Fruit fly (Drosophila melanogaster) whole organism, embryonic: ENCODE measurements around the gene CG3862.
A peak's percentile ranks its signal among the peaks of the same experiment; 100 is the strongest.

Experiments
- CG10209 ChIP-seq: fragments of 200-800 bp; sonication (Bioruptor generic); optimal IDR thresholded peaks from 3 replicates; lab custom pipeline; 2017; ENCODE audit warnings: missing biosample characterization, mild to moderate bottlenecking, missing genetic modification characterization, missing genetic modification reagents
- CG11398 ChIP-seq: fragments of 200-800 bp; sonication (Bioruptor generic); optimal IDR thresholded peaks from 2 replicates; lab custom pipeline; 2016; ENCODE audit warnings: missing biosample characterization, missing genetic modification characterization
- CG12104 ChIP-seq: fragments of 200-800 bp; sonication (Bioruptor generic); optimal IDR thresholded peaks from 3 replicates; lab custom pipeline; 2016; ENCODE audit warnings: missing biosample characterization, missing genetic modification characterization
- CG15601 ChIP-seq: fragments of 200-800 bp; sonication (Bioruptor generic); optimal IDR thresholded peaks from 3 replicates; lab custom pipeline; 2019; ENCODE audit warnings: missing biosample characterization, mild to moderate bottlenecking, missing genetic modification characterization, moderate library complexity
- CG17359 ChIP-seq: fragments of 200-800 bp; sonication (Bioruptor generic); optimal IDR thresholded peaks from 3 replicates; lab custom pipeline; 2018; ENCODE audit warnings: missing biosample characterization, mild to moderate bottlenecking, missing genetic modification characterization, moderate library complexity
- CG1832 ChIP-seq: fragments of 200-800 bp; sonication (Bioruptor generic); optimal IDR thresholded peaks from 2 replicates; lab custom pipeline; 2017; ENCODE audit warnings: missing biosample characterization, mild to moderate bottlenecking, missing genetic modification characterization, inconsistent platforms
- CG2120 ChIP-seq: fragments of 200-800 bp; sonication (Bioruptor generic); optimal IDR thresholded peaks from 3 replicates; lab custom pipeline; 2016; ENCODE audit warnings: missing biosample characterization, missing genetic modification characterization
- CG2875 ChIP-seq: fragments of 200-800 bp; sonication (Bioruptor generic); optimal IDR thresholded peaks from 2 replicates; lab custom pipeline; 2017; ENCODE audit warnings: missing biosample characterization, mild to moderate bottlenecking, missing genetic modification characterization, missing genetic modification reagents
- CG31224 ChIP-seq: fragments of 200-800 bp; sonication (Bioruptor generic); IDR thresholded peaks from 2 replicates; pipeline ENCODE4 v1.3.6; 2022; ENCODE audit warnings: missing biosample characterization, missing genetic modification characterization
- CG32772 ChIP-seq: fragments of 200-800 bp; sonication (Bioruptor generic); IDR thresholded peaks from 2 replicates; pipeline ENCODE4 v1.3.6; 2022; ENCODE audit warnings: missing biosample characterization, missing genetic modification characterization
- CG34422 ChIP-seq: fragments of 200-800 bp; sonication (Bioruptor generic); IDR thresholded peaks from 3 replicates; pipeline ENCODE4 v1.3.6; 2022; ENCODE audit warnings: missing biosample characterization, missing genetic modification characterization
- CG4328 ChIP-seq: fragments of 200-800 bp; sonication (Bioruptor generic); optimal IDR thresholded peaks from 3 replicates; lab custom pipeline; 2017; ENCODE audit warnings: missing biosample characterization, missing genetic modification reagents, missing genetic modification characterization
- CG4360 ChIP-seq: fragments of 200-800 bp; sonication (Bioruptor generic); IDR thresholded peaks from 2 replicates; pipeline ENCODE4 v1.3.6; 2022; ENCODE audit warnings: missing biosample characterization, missing genetic modification characterization
- CG43689 ChIP-seq: fragments of 200-800 bp; sonication (Bioruptor generic); IDR thresholded peaks from 2 replicates; pipeline ENCODE4 v1.3.6; 2022; ENCODE audit warnings: missing biosample characterization, missing genetic modification characterization
- CG4707 ChIP-seq: fragments of 200-800 bp; sonication (Bioruptor generic); optimal IDR thresholded peaks from 2 replicates; lab custom pipeline; 2018; ENCODE audit warnings: missing biosample characterization, mild to moderate bottlenecking, missing genetic modification characterization, moderate library complexity
- CG4730 ChIP-seq: fragments of 200-800 bp; sonication (Bioruptor generic); IDR thresholded peaks from 2 replicates; pipeline ENCODE4 v1.3.6; 2022; ENCODE audit warnings: missing biosample characterization, missing genetic modification characterization
- CG5245 ChIP-seq: fragments of 200-800 bp; sonication (Bioruptor generic); optimal IDR thresholded peaks from 3 replicates; lab custom pipeline; 2016; ENCODE audit warnings: missing biosample characterization, missing genetic modification characterization
- CG6813 ChIP-seq: fragments of 200-800 bp; sonication (Bioruptor generic); optimal IDR thresholded peaks from 2 replicates; lab custom pipeline; 2017; ENCODE audit warnings: missing biosample characterization, missing genetic modification characterization, mild to moderate bottlenecking, moderate library complexity, missing genetic modification reagents
- CG6854 ChIP-seq: fragments of 200-800 bp; sonication (Bioruptor generic); optimal IDR thresholded peaks from 3 replicates; lab custom pipeline; 2017; ENCODE audit warnings: missing biosample characterization, mild to moderate bottlenecking, missing genetic modification characterization
- CG9932 ChIP-seq: fragments of 200-800 bp; sonication (Bioruptor generic); IDR thresholded peaks from 2 replicates; pipeline ENCODE4 v1.3.6; 2022; ENCODE audit warnings: missing biosample characterization, missing genetic modification characterization
- CHES-1-like ChIP-seq: fragments of 200-800 bp; sonication (Bioruptor generic); optimal IDR thresholded peaks from 2 replicates; lab custom pipeline; 2016; ENCODE audit warnings: missing biosample characterization, missing genetic modification characterization
- Dfd ChIP-seq, 2 experiments: fragments of >200 bp; optimal IDR thresholded peaks; 2 replicates each; lab custom pipeline; 2017; ENCODE audit warnings: missing biosample characterization in 2 of 2, missing genetic modification characterization in 2 of 2
- Eip74EF ChIP-seq, 2 experiments: fragments of 200-800 bp in 1 of 2; fragments of >200 bp in 1 of 2; sonication (Bioruptor generic) in 1 of 2; optimal IDR thresholded peaks; 2 replicates each; lab custom pipeline; 2017 to 2019; ENCODE audit warnings: missing biosample characterization in 2 of 2, missing genetic modification characterization in 2 of 2, mild to moderate bottlenecking in 1 of 2, moderate library complexity in 1 of 2
- Ets65A ChIP-seq: fragments of 200-800 bp; sonication (Bioruptor generic); peaks from one replicate; lab custom pipeline; 2016; ENCODE audit warnings: missing biosample characterization, missing genetic modification characterization
- H2.0 ChIP-seq: fragments of 200-800 bp; sonication (Bioruptor generic); IDR thresholded peaks from 2 replicates; pipeline ENCODE4 v1.3.6; 2022; ENCODE audit warnings: missing biosample characterization, missing genetic modification characterization
- Lim3 ChIP-seq: fragments of 200-800 bp; sonication (Bioruptor generic); IDR thresholded peaks from 2 replicates; pipeline ENCODE4 v1.3.6; 2022; ENCODE audit warnings: missing biosample characterization, missing genetic modification characterization
- Med ChIP-seq: fragments of 200-800 bp; sonication (Bioruptor generic); peaks from one replicate; lab custom pipeline; 2016; ENCODE audit warnings: missing biosample characterization, missing genetic modification characterization, mild to moderate bottlenecking, inconsistent platforms, moderate library complexity
- Mes4 ChIP-seq: fragments of 200-800 bp; sonication (Bioruptor generic); optimal IDR thresholded peaks from 2 replicates; lab custom pipeline; 2016; ENCODE audit warnings: missing biosample characterization, missing genetic modification characterization
- Sox100B ChIP-seq: fragments of 200-800 bp; sonication (Bioruptor generic); optimal IDR thresholded peaks from 3 replicates; lab custom pipeline; 2018; ENCODE audit warnings: missing biosample characterization, mild to moderate bottlenecking, missing genetic modification characterization
- Ssrp ChIP-seq: fragments of 200-800 bp; sonication (Bioruptor generic); optimal IDR thresholded peaks from 2 replicates; lab custom pipeline; 2018; ENCODE audit warnings: missing biosample characterization, mild to moderate bottlenecking, missing genetic modification characterization, moderate library complexity
- Vsx1 ChIP-seq: fragments of 200-800 bp; sonication (Bioruptor generic); optimal IDR thresholded peaks from 2 replicates; lab custom pipeline; 2017; ENCODE audit warnings: missing biosample characterization, mild to moderate bottlenecking, missing genetic modification characterization, missing genetic modification reagents
- Xbp1 ChIP-seq: fragments of 200-800 bp; sonication (Bioruptor generic); optimal IDR thresholded peaks from 3 replicates; lab custom pipeline; 2016; ENCODE audit warnings: missing biosample characterization, mild to moderate bottlenecking, missing genetic modification characterization
- bsh ChIP-seq, 2 experiments: fragments of 200-800 bp; sonication (Bioruptor generic); optimal IDR thresholded peaks; 2 replicates each; lab custom pipeline; 2017 to 2018; ENCODE audit warnings: mild to moderate bottlenecking in 2 of 2, missing biosample characterization in 2 of 2, missing genetic modification characterization in 2 of 2, moderate library complexity in 1 of 2
- cas ChIP-seq: fragments of 200-800 bp; sonication (Bioruptor generic); IDR thresholded peaks from 2 replicates; pipeline ENCODE4 v1.3.6; 2022; ENCODE audit warnings: missing biosample characterization, missing genetic modification characterization
- ems ChIP-seq: fragments of 200-800 bp; sonication (Bioruptor generic); optimal IDR thresholded peaks from 3 replicates; lab custom pipeline; 2016; ENCODE audit warnings: missing biosample characterization, missing genetic modification characterization
- fd96Cb ChIP-seq: fragments of 200-800 bp; sonication (Bioruptor generic); optimal IDR thresholded peaks from 2 replicates; lab custom pipeline; 2018; ENCODE audit warnings: missing biosample characterization, mild to moderate bottlenecking, missing genetic modification characterization, moderate library complexity
- gsb-n ChIP-seq: fragments of 200-800 bp; sonication (Bioruptor generic); optimal IDR thresholded peaks from 3 replicates; lab custom pipeline; 2018; ENCODE audit warnings: missing biosample characterization, mild to moderate bottlenecking, missing genetic modification characterization
- hkb ChIP-seq, 2 experiments: fragments of 200-800 bp in 1 of 2; fragments of >200 bp in 1 of 2; sonication (Bioruptor generic) in 1 of 2; IDR thresholded peaks in 1 of 2; optimal IDR thresholded peaks in 1 of 2; 2 replicates each; pipeline versions ENCODE4 v1.3.6 to Lab custom; 2017 to 2022; ENCODE audit warnings: missing biosample characterization in 1 of 2, missing genetic modification characterization in 1 of 2
- ken ChIP-seq: fragments of 200-800 bp; sonication (Bioruptor generic); IDR thresholded peaks from 3 replicates; pipeline ENCODE4 v1.3.6; 2022; ENCODE audit warnings: missing biosample characterization, missing genetic modification characterization
- odd ChIP-seq: fragments of 200-800 bp; sonication (Bioruptor generic); optimal IDR thresholded peaks from 2 replicates; lab custom pipeline; 2017; ENCODE audit warnings: missing biosample characterization, mild to moderate bottlenecking, missing genetic modification characterization
- phol ChIP-seq: fragments of 200-800 bp; sonication (Bioruptor generic); optimal IDR thresholded peaks from 3 replicates; lab custom pipeline; 2018; ENCODE audit warnings: missing biosample characterization, mild to moderate bottlenecking, missing genetic modification characterization, moderate library complexity
- prd ChIP-seq, 3 experiments: fragments of >200 bp in 2 of 3; fragments of 200-800 bp in 1 of 3; sonication (Bioruptor generic) in 1 of 3; optimal IDR thresholded peaks in 2 of 3; IDR thresholded peaks in 1 of 3; 2 replicates in 2 of 3; 3 replicates in 1 of 3; pipeline versions ENCODE4 v1.3.6 to Lab custom; 2017 to 2022; ENCODE audit warnings: missing biosample characterization in 1 of 3, missing genetic modification characterization in 1 of 3
- ranshi ChIP-seq: fragments of 200-800 bp; sonication (Bioruptor generic); IDR thresholded peaks from 2 replicates; pipeline ENCODE4 v1.3.6; 2022; ENCODE audit warnings: missing biosample characterization, missing genetic modification characterization
- stc ChIP-seq: fragments of 200-800 bp; sonication (Bioruptor generic); IDR thresholded peaks from 2 replicates; pipeline ENCODE4 v1.3.6; 2022; ENCODE audit warnings: missing biosample characterization, missing genetic modification characterization
- tap ChIP-seq: fragments of 200-800 bp; optimal IDR thresholded peaks from 3 replicates; lab custom pipeline; 2019; ENCODE audit warnings: missing biosample characterization, mild to moderate bottlenecking, missing genetic modification characterization, moderate library complexity
- tup ChIP-seq: fragments of 200-800 bp; sonication (Bioruptor generic); optimal IDR thresholded peaks from 2 replicates; lab custom pipeline; 2016; ENCODE audit warnings: missing biosample characterization, mild to moderate bottlenecking, missing genetic modification characterization, moderate library complexity
- vfl ChIP-seq: fragments of 200-800 bp; sonication (Bioruptor generic); optimal IDR thresholded peaks from 2 replicates; lab custom pipeline; 2016; ENCODE audit warnings: missing biosample characterization, missing genetic modification characterization
- zf30C ChIP-seq: fragments of 200-800 bp; sonication (Bioruptor generic); optimal IDR thresholded peaks from 3 replicates; lab custom pipeline; 2018; ENCODE audit warnings: missing biosample characterization, mild to moderate bottlenecking, missing genetic modification characterization

CG3862 gene

DNA sequence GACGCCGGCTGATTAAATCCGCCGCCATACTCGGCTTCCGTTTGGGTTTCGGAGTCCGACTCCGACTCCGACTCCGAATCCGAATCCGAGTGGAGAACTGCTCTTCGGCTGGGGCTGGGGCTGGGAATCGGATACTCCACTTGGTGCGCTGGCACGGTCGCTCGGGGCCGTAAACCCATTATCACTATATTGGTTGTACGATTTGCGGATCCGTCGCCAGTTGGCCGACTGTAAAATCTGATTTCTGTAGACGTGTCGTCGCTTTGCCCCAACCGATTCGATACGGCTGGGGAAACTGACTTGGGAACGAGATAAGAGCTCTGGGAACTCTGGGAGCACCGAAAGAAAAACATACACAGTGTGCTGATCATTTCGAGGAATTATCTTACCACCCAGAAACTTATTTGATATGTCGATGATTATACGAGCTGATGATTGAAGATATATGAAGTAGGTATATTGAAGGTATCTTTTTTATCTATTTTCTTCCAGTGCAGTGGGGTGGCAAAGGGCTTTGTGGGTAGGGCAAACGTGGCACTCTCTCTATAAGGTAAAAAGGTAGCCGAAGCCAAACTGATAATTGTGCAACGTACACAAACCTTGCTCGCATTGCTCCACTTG, 32.3 kb upstream of the CG3862 start (continued):
- TF ChIP-seq CG4707 (GFP tag; lab: Kevin White, UChicago) (peak; percentile 24), cas (GFP tag; lab: Robert Waterston, UW) (no peak), zf30C (GFP tag; lab: Kevin White, UChicago) (peak; percentile 40), fd96Cb (tag; lab: Kevin White, UChicago) (peak; percentile 60), vfl (GFP tag; lab: Kevin White, UChicago) (peak; percentile 1), Eip74EF (GFP tag; optimal IDR thresholded peaks at IDR 0.05; lab: Kevin White, UChicago) (peak in 1 of 2 experiments; percentile 45), Ssrp (tag; lab: Kevin White, UChicago) (peak; percentile 37), tap (tag; lab: Kevin White, UChicago) (peak; percentile 48), CG11398 (peak; percentile 9), stc (GFP tag; lab: Robert Waterston, UW) (peak; percentile 52), Vsx1 (GFP tag; lab: Kevin White, UChicago) (no peak), Lim3 (GFP tag; lab: Robert Waterston, UW) (no peak; the same call in 1 of the 2 replicates), CG6813 (GFP tag; lab: Kevin White, UChicago) (peak; percentile 41), CG4730 (GFP tag; lab: Robert Waterston, UW) (peak; percentile 53; the same call in 1 of the 2 replicates), hkb (optimal IDR thresholded peaks at IDR 0.05; lab: Kevin White, UChicago) (no peak), hkb (GFP tag; IDR thresholded peaks at IDR 0.05; lab: Robert Waterston, UW) (peak; percentile 75), odd (GFP tag; lab: Kevin White, UChicago) (peak; percentile 46), CG5245 (GFP tag; lab: Kevin White, UChicago) (no peak), tup (GFP tag; lab: Kevin White, UChicago) (peak; percentile 24), CG32772 (GFP tag; lab: Robert Waterston, UW) (peak; percentile 51; the same call in 1 of the 2 replicates), phol (tag; lab: Kevin White, UChicago) (peak; percentile 36), prd (optimal IDR thresholded peaks at IDR 0.05; lab: Kevin White, UChicago) (no peak), prd (GFP tag; IDR thresholded peaks at IDR 0.05; lab: Robert Waterston, UW) (peak; percentile 60; the same call in 2 of the 3 replicates), CG31224 (GFP tag; lab: Robert Waterston, UW) (peak; percentile 36; the same call in 1 of the 2 replicates), ken (GFP tag; lab: Robert Waterston, UW) (peak; percentile 53; the same call in 1 of the 3 replicates), CG15601 (tag; lab: Kevin White, UChicago) (peak; percentile 20), ems (peak; percentile 15), CG4328 (no peak), CG9932 (GFP tag; lab: Robert Waterston, UW) (peak; percentile 58), CG34422 (peak; percentile 16; the same call in 1 of the 3 replicates), CG4360 (GFP tag; lab: Robert Waterston, UW) (no peak), Mes4 (peak; percentile 21), ranshi (peak; percentile 38; the same call in 1 of the 2 replicates), CG2120 (GFP tag; lab: Kevin White, UChicago) (peak; percentile 65), Med (GFP tag; lab: Kevin White, UChicago) (peak; percentile 80), Dfd (GFP tag; optimal IDR thresholded peaks at IDR 0.05; lab: Kevin White, UChicago) (no peak), Sox100B (peak; percentile 12), CG6854 (GFP tag; lab: Kevin White, UChicago) (peak; percentile 16), CG17359 (tag; lab: Kevin White, UChicago) (peak; percentile 67), CG2875 (GFP tag; lab: Kevin White, UChicago) (peak; percentile 25), CG12104 (peak; percentile 38), H2.0 (GFP tag; lab: Robert Waterston, UW) (peak; percentile 41; the same call in 1 of the 2 replicates), CHES-1-like (GFP tag; lab: Kevin White, UChicago) (peak; percentile 53), bsh (GFP tag; optimal IDR thresholded peaks at IDR 0.05; lab: Kevin White, UChicago) (peak in 1 of 2 experiments; percentile 59), CG10209 (GFP tag; lab: Kevin White, UChicago) (peak; percentile 47), Ets65A (GFP tag; lab: Kevin White, UChicago) (peak; percentile 46), CG43689 (GFP tag; lab: Robert Waterston, UW) (no peak), gsb-n (tag; lab: Kevin White, UChicago) (peak; percentile 38), CG1832 (GFP tag; lab: Kevin White, UChicago) (no peak), Xbp1 (GFP tag; lab: Kevin White, UChicago) (peak; percentile 72)
